Worm (Caenorhabditis elegans): Measurements from ENCODE around the gene F10G2.2.
"Not testable (repeated sequence)": the region's sequence is repeated elsewhere in the genome, so short reads cannot be mapped to it uniquely, and the experiment has no call there.

The F10G2.2 gene

ce11 chrV:7330868-7331267 is at the start of gene F10G2.2:
Gene F10G2.2 (plus strand): TSS chrV:7331168.
- no peak for TF ChIP-seq unc-62 (GFP tag; optimal IDR thresholded peaks at IDR 0.05)

- no peak for TF ChIP-seq unc-62 (GFP tag; optimal IDR thresholded peaks at IDR 0.05)
These were observed 48.9 kb upstream of the F10G2.2 start, which contains the start of gene C13A2.3 for ce11 chrV:7282037-7282436. Gene C13A2.3 (plus strand): TSS chrV:7282337.

- no peak for TF ChIP-seq unc-62 (GFP tag; optimal IDR thresholded peaks at IDR 0.05)
These were observed 42.3 kb upstream of the F10G2.2 start, which contains the start of gene C13A2.1 for ce11 chrV:7288699-7289098. Gene C13A2.1 (plus strand): TSS chrV:7288999.

ce11 chrV:7295270-7295669 is 35.7 kb upstream of the F10G2.2 start, which contains the start of gene F07G11.4:
Gene F07G11.4 (minus strand): TSS chrV:7295370.
- no peak for TF ChIP-seq unc-62 (GFP tag; optimal IDR thresholded peaks at IDR 0.05)

ce11 chrV:7297263-7297662 is 33.7 kb upstream of the F10G2.2 start, which contains the start of gene srj-32:
Gene srj-32 (minus strand): TSS chrV:7297363.
- TF ChIP-seq unc-62 (GFP tag; optimal IDR thresholded peaks at IDR 0.05), result no peak

- no peak for TF ChIP-seq unc-62 (GFP tag; optimal IDR thresholded peaks at IDR 0.05)
These were observed 32.5 kb upstream of the F10G2.2 start, which contains the start of gene F07G11.3 for ce11 chrV:7298463-7298862. Gene F07G11.3 (plus strand): TSS chrV:7298763.

ce11 chrV:7304506-7304905 is 26.5 kb upstream of the F10G2.2 start, which contains the start of gene F07G11.2:
Gene F07G11.2 (plus strand): TSS chrV:7304806.
- TF ChIP-seq unc-62 (GFP tag; optimal IDR thresholded peaks at IDR 0.05), result not testable (repeated sequence)

ce11 chrV:7307089-7307488 is 23.9 kb upstream of the F10G2.2 start, which contains the start of gene F07G11.1:
Gene F07G11.1 (plus strand): TSS chrV:7307389.
- TF ChIP-seq unc-62 (GFP tag; optimal IDR thresholded peaks at IDR 0.05), result no peak

- no peak for TF ChIP-seq unc-62 (GFP tag; optimal IDR thresholded peaks at IDR 0.05)
These were observed 17.7 kb upstream of the F10G2.2 start, which contains the start of gene srx-6 for ce11 chrV:7313233-7313632. Gene srx-6 (minus strand): TSS chrV:7313333.

- no peak for TF ChIP-seq unc-62 (GFP tag; optimal IDR thresholded peaks at IDR 0.05)
These were observed 10.1 kb upstream of the F10G2.2 start, which contains the start of gene lmd-4 for ce11 chrV:7320909-7321308. Gene lmd-4 (minus strand): TSS chrV:7321009.

- no peak for TF ChIP-seq unc-62 (GFP tag; optimal IDR thresholded peaks at IDR 0.05)
These were observed 9.1 kb upstream of the F10G2.2 start, which contains the start of gene F10G2.10 for ce11 chrV:7321915-7322314. Gene F10G2.10 (plus strand): TSS chrV:7322215.

- no peak for TF ChIP-seq unc-62 (GFP tag; optimal IDR thresholded peaks at IDR 0.05)
These were observed 5.7 kb upstream of the F10G2.2 start, which contains the start of gene srx-92 for ce11 chrV:7325285-7325684. Gene srx-92 (minus strand): TSS chrV:7325385.

ce11 chrV:7326928-7327327 is 4.0 kb upstream of the F10G2.2 start, which contains the start of gene F10G2.4:
Gene F10G2.4 (plus strand): TSS chrV:7327228.
- no peak for TF ChIP-seq unc-62 (GFP tag; optimal IDR thresholded peaks at IDR 0.05)

ce11 chrV:7328092-7328491 is 2.9 kb upstream of the F10G2.2 start, which contains the start of gene clec-7:
Gene clec-7 (plus strand): TSS chrV:7328392.
- TF ChIP-seq unc-62 (GFP tag; optimal IDR thresholded peaks at IDR 0.05), result no peak

- TF ChIP-seq unc-62 (GFP tag; optimal IDR thresholded peaks at IDR 0.05), result no peak
These were observed 1.3 kb downstream of the F10G2.2 start, which contains the start of gene F10G2.1 for ce11 chrV:7332253-7332652. Gene F10G2.1 (plus strand): TSS chrV:7332553.

ce11 chrV:7337218-7337617 is 6.2 kb downstream of the F10G2.2 start, which contains the start of gene F10G2.7:
Gene F10G2.7 (minus strand): TSS chrV:7337318.
- TF ChIP-seq unc-62 (GFP tag; optimal IDR thresholded peaks at IDR 0.05), result not testable (repeated sequence)

- TF ChIP-seq unc-62 (GFP tag; optimal IDR thresholded peaks at IDR 0.05), result no peak
These were observed 8.9 kb downstream of the F10G2.2 start, which contains the start of gene srh-187 for ce11 chrV:7339831-7340230. Gene srh-187 (minus strand): TSS chrV:7339931.

Data from whole organism, dauer.